Worm (Caenorhabditis elegans) whole organism, L2 larva: ENCODE measurements around the gene tbb-1.
A peak's percentile ranks its signal among the peaks of the same experiment; 100 is the strongest.

Source experiments
- C34F6.9 ChIP-seq: fragments of 150-350 bp; optimal IDR thresholded peaks from 2 replicates; lab custom pipeline; 2014; ENCODE audit warnings: missing biosample characterization, missing genetic modification characterization
- F13H6.1 ChIP-seq: sonication (generic microtip); optimal IDR thresholded peaks from 2 replicates; lab custom pipeline; 2016; ENCODE audit warnings: missing genetic modification characterization, missing compliant biosample characterization
- R02D3.7 ChIP-seq: fragments of 150-350 bp; optimal IDR thresholded peaks from 2 replicates; lab custom pipeline; 2014; ENCODE audit warnings: missing biosample characterization, missing genetic modification characterization
- Y55F3AM.14 ChIP-seq: fragments of 200-800 bp; sonication (Bioruptor generic); optimal IDR thresholded peaks from 2 replicates; lab custom pipeline; 2018; ENCODE audit warnings: mild to moderate bottlenecking, missing genetic modification characterization, missing compliant biosample characterization
- ZK546.5 ChIP-seq: sonication (generic microtip); optimal IDR thresholded peaks from 2 replicates; lab custom pipeline; 2017; ENCODE audit warnings: missing biosample characterization, missing genetic modification characterization
- alr-1 ChIP-seq: fragments of 150-350 bp; optimal IDR thresholded peaks from 2 replicates; lab custom pipeline; 2014; ENCODE audit warnings: missing biosample characterization, missing genetic modification characterization
- aly-2 ChIP-seq: fragments of 150-350 bp; optimal IDR thresholded peaks from 2 replicates; lab custom pipeline; 2014; ENCODE audit warnings: missing biosample characterization, missing genetic modification characterization
- ama-1 ChIP-seq: fragments of 150-350 bp; optimal IDR thresholded peaks from 2 replicates; lab custom pipeline; 2018; ENCODE audit warnings: inconsistent platforms
- blmp-1 ChIP-seq: sonication (generic microtip); optimal IDR thresholded peaks from 2 replicates; lab custom pipeline; 2017; ENCODE audit warnings: missing genetic modification characterization, mild to moderate bottlenecking, missing compliant biosample characterization, antibody characterized with exemption, moderate library complexity; ENCODE audit not compliant: insufficient read depth
- ceh-16 ChIP-seq: fragments of 150-350 bp; optimal IDR thresholded peaks from 2 replicates; lab custom pipeline; 2014; ENCODE audit warnings: missing biosample characterization, missing genetic modification characterization
- ceh-82 ChIP-seq: fragments of 150-350 bp; optimal IDR thresholded peaks from 2 replicates; lab custom pipeline; 2014; ENCODE audit warnings: missing biosample characterization, missing genetic modification characterization
- crh-2 ChIP-seq: sonication (generic microtip); optimal IDR thresholded peaks from 2 replicates; lab custom pipeline; 2017; ENCODE audit warnings: missing biosample characterization, missing genetic modification characterization
- dmd-4 ChIP-seq: sonication (generic microtip); optimal IDR thresholded peaks from 2 replicates; lab custom pipeline; 2017; ENCODE audit warnings: missing biosample characterization, missing genetic modification characterization
- egl-27 ChIP-seq: sonication (generic microtip); optimal IDR thresholded peaks from 3 replicates; lab custom pipeline; 2017; ENCODE audit warnings: missing biosample characterization, missing genetic modification reagents, missing genetic modification characterization
- elt-1 ChIP-seq: fragments of 150-350 bp; optimal IDR thresholded peaks from 2 replicates; lab custom pipeline; 2014; ENCODE audit warnings: missing biosample characterization, missing genetic modification characterization
- elt-3 ChIP-seq: sonication (generic microtip); optimal IDR thresholded peaks from 2 replicates; lab custom pipeline; 2017; ENCODE audit warnings: missing biosample characterization, missing genetic modification characterization
- fos-1 ChIP-seq: fragments of 150-350 bp; optimal IDR thresholded peaks from 2 replicates; lab custom pipeline; 2014; ENCODE audit warnings: missing biosample characterization, missing genetic modification characterization
- gmeb-1 ChIP-seq: fragments of 150-350 bp; optimal IDR thresholded peaks from 2 replicates; lab custom pipeline; 2014; ENCODE audit warnings: missing biosample characterization, missing genetic modification characterization
- lin-11 ChIP-seq: fragments of 150-350 bp; sonication (generic microtip); optimal IDR thresholded peaks from 2 replicates; lab custom pipeline; 2014; ENCODE audit warnings: missing biosample characterization, missing genetic modification characterization, inconsistent platforms, mixed read lengths
- lin-13 ChIP-seq: fragments of 150-350 bp; optimal IDR thresholded peaks from 2 replicates; lab custom pipeline; 2014; ENCODE audit warnings: missing biosample characterization, missing genetic modification reagents, missing genetic modification characterization
- lin-39 ChIP-seq: fragments of 150-350 bp; optimal IDR thresholded peaks from 2 replicates; lab custom pipeline; 2014; ENCODE audit warnings: missing biosample characterization, missing genetic modification reagents, missing genetic modification characterization
- lsy-2 ChIP-seq, 2 experiments: fragments of 150-350 bp in 1 of 2; sonication (generic microtip) in 1 of 2; optimal IDR thresholded peaks; 2 replicates each; lab custom pipeline; 2014 to 2017; ENCODE audit warnings: missing biosample characterization in 2 of 2, missing genetic modification characterization in 2 of 2
- mab-5 ChIP-seq: fragments of 150-350 bp; optimal IDR thresholded peaks from 2 replicates; lab custom pipeline; 2014; ENCODE audit warnings: missing biosample characterization, missing genetic modification characterization
- mbf-1 ChIP-seq: sonication (generic microtip); optimal IDR thresholded peaks from 2 replicates; lab custom pipeline; 2017; ENCODE audit warnings: missing biosample characterization, missing genetic modification characterization
- mdl-1 ChIP-seq, 2 experiments: fragments of 150-350 bp in 1 of 2; sonication (generic microtip) in 1 of 2; optimal IDR thresholded peaks; 2 replicates each; lab custom pipeline; 2017; ENCODE audit warnings: missing biosample characterization in 2 of 2, missing genetic modification characterization in 2 of 2
- nhr-10 ChIP-seq: sonication (generic microtip); optimal IDR thresholded peaks from 2 replicates; lab custom pipeline; 2017; ENCODE audit warnings: missing biosample characterization, missing genetic modification characterization
- nhr-11 ChIP-seq: fragments of 150-350 bp; optimal IDR thresholded peaks from 2 replicates; lab custom pipeline; 2014; ENCODE audit warnings: missing biosample characterization, missing genetic modification characterization
- nhr-12 ChIP-seq: fragments of 150-350 bp; optimal IDR thresholded peaks from 2 replicates; lab custom pipeline; 2014; ENCODE audit warnings: missing biosample characterization, missing genetic modification characterization
- nhr-129 ChIP-seq: fragments of 150-350 bp; optimal IDR thresholded peaks from 2 replicates; lab custom pipeline; 2014; ENCODE audit warnings: missing biosample characterization, missing genetic modification characterization
- nhr-21 ChIP-seq: fragments of 150-350 bp; optimal IDR thresholded peaks from 2 replicates; lab custom pipeline; 2014; ENCODE audit warnings: missing biosample characterization, missing genetic modification characterization
- nhr-23 ChIP-seq: fragments of 150-350 bp; optimal IDR thresholded peaks from 2 replicates; lab custom pipeline; 2014; ENCODE audit warnings: missing biosample characterization, missing genetic modification reagents, missing genetic modification characterization
- nhr-237 ChIP-seq: fragments of 150-350 bp; optimal IDR thresholded peaks from 2 replicates; lab custom pipeline; 2014; ENCODE audit warnings: missing biosample characterization, missing genetic modification characterization
- nhr-25 ChIP-seq: fragments of 150-350 bp; sonication (generic microtip); optimal IDR thresholded peaks from 3 replicates; lab custom pipeline; 2014; ENCODE audit warnings: missing biosample characterization, missing genetic modification characterization
- nhr-6 ChIP-seq: fragments of 150-350 bp; optimal IDR thresholded peaks from 2 replicates; lab custom pipeline; 2014; ENCODE audit warnings: missing biosample characterization, missing genetic modification characterization
- nhr-77 ChIP-seq: fragments of 150-350 bp; optimal IDR thresholded peaks from 2 replicates; lab custom pipeline; 2014; ENCODE audit warnings: missing biosample characterization, missing genetic modification characterization
- peb-1 ChIP-seq: fragments of 150-350 bp; optimal IDR thresholded peaks from 2 replicates; lab custom pipeline; 2014; ENCODE audit warnings: missing biosample characterization, missing genetic modification characterization
- sem-4 ChIP-seq: fragments of 150-350 bp; optimal IDR thresholded peaks from 2 replicates; lab custom pipeline; 2014; ENCODE audit warnings: missing biosample characterization, missing genetic modification reagents, missing genetic modification characterization
- skn-1 ChIP-seq: sonication (generic microtip); optimal IDR thresholded peaks from 2 replicates; lab custom pipeline; 2017; ENCODE audit warnings: missing biosample characterization, missing genetic modification characterization
- sma-3 ChIP-seq: sonication (generic microtip); optimal IDR thresholded peaks from 2 replicates; lab custom pipeline; 2016; ENCODE audit warnings: missing genetic modification reagents, missing genetic modification characterization, missing compliant biosample characterization
- sma-9 ChIP-seq, 2 experiments: fragments of 150-350 bp in 1 of 2; sonication (generic microtip) in 1 of 2; optimal IDR thresholded peaks; 2 replicates each; lab custom pipeline; 2014 to 2016; ENCODE audit warnings: missing genetic modification characterization in 2 of 2, mild to moderate bottlenecking in 1 of 2, missing biosample characterization in 1 of 2, missing compliant biosample characterization in 1 of 2, missing genetic modification reagents in 1 of 2, moderate library complexity in 1 of 2
- snpc-4 ChIP-seq: fragments of 150-350 bp; optimal IDR thresholded peaks from 2 replicates; lab custom pipeline; 2014; ENCODE audit warnings: missing biosample characterization, missing genetic modification characterization
- unc-39 ChIP-seq: fragments of 150-350 bp; optimal IDR thresholded peaks from 2 replicates; lab custom pipeline; 2014; ENCODE audit warnings: missing biosample characterization, missing genetic modification characterization
- unc-55 ChIP-seq: fragments of 150-350 bp; sonication (generic microtip); optimal IDR thresholded peaks from 3 replicates; lab custom pipeline; 2014; ENCODE audit warnings: missing biosample characterization, missing genetic modification reagents, missing genetic modification characterization
- unc-62 ChIP-seq: fragments of 150-350 bp; optimal IDR thresholded peaks from 2 replicates; lab custom pipeline; 2014; ENCODE audit warnings: missing biosample characterization, missing genetic modification reagents, missing genetic modification characterization
- zag-1 ChIP-seq: fragments of 150-350 bp; optimal IDR thresholded peaks from 2 replicates; lab custom pipeline; 2014; ENCODE audit warnings: missing biosample characterization, missing genetic modification characterization
- ztf-1 ChIP-seq: fragments of 200-800 bp; sonication (Bioruptor generic); conservative IDR thresholded peaks from 2 replicates; pipeline ENCODE4 v1.3.6; 2022; ENCODE audit warnings: missing genetic modification characterization, missing compliant biosample characterization
- ztf-11 ChIP-seq: sonication (generic microtip); optimal IDR thresholded peaks from 2 replicates; lab custom pipeline; 2017; ENCODE audit warnings: missing biosample characterization, missing genetic modification characterization
- ztf-4 ChIP-seq: fragments of 150-350 bp; optimal IDR thresholded peaks from 2 replicates; lab custom pipeline; 2014; ENCODE audit warnings: missing biosample characterization, missing genetic modification characterization

tbb-1 gene

DNA sequence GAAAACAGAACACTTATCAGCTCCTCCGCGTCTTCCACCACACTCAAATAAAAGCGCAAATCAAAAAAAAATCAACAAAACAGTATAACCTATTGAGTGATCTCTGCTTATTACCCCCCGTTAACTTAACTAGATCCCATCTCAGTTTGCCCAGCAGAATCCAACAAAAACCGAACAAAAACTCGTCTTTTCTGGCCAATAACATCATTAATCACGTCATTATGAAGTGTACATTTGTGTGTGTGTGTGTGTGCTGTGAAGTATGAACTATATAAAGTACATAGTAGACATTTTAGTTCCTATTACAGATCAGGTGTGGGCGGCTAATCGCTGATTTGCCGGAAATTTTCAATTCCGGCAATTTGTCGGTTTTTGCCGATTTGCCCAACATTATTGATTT, 24.2 kb downstream of the tbb-1 start:
- TF ChIP-seq peb-1 (tag; lab: Kevin White, UChicago) (no peak), dmd-4 (tag; lab: Kevin White, UChicago) (no peak), elt-3 (tag; lab: Kevin White, UChicago) (no peak), nhr-237 (tag; lab: Kevin White, UChicago) (no peak), fos-1 (tag; lab: Kevin White, UChicago) (no peak), gmeb-1 (no peak), nhr-23 (tag; lab: Kevin White, UChicago) (no peak), nhr-25 (tag; lab: Kevin White, UChicago) (peak; percentile 6), crh-2 (tag; lab: Kevin White, UChicago) (peak; percentile 11), ama-1 (lab: Kevin White, UChicago) (no peak), nhr-21 (tag; lab: Kevin White, UChicago) (no peak), Y55F3AM.14 (GFP tag; lab: Kevin White, UChicago) (peak; percentile 3), nhr-6 (tag; lab: Kevin White, UChicago) (no peak), sma-9 (GFP tag; optimal IDR thresholded peaks at IDR 0.05; lab: Kevin White, UChicago) (peak; percentile 30), sma-9 (tag; optimal IDR thresholded peaks at IDR 0.05; lab: Kevin White, UChicago) (no peak)

DNA sequence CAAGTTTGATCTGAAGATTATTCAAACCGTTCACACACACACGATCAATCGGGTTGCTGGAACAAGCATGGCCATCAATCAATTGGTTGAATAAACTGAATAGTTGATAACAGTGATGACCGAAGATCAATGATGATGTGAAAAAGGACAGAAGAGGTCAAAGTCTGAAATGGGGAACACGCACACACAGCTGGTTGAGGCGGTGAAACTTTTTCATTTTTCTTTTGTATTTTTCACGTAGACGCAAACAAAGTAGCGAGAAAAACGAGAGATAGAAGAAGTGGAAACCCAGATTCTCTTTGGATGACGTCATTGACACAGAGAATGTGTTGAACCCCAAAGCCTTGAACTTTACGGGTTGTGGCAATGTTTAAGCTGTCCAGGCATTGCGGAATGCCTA, 24.8 kb downstream of the tbb-1 start:
- TF ChIP-seq lin-11 (no peak), nhr-23 (tag; lab: Kevin White, UChicago) (no peak), F13H6.1 (tag; lab: Kevin White, UChicago) (peak; percentile 80), C34F6.9 (tag; lab: Kevin White, UChicago) (peak; percentile 46), aly-2 (tag; lab: Kevin White, UChicago) (no peak), alr-1 (tag; lab: Kevin White, UChicago) (no peak), lin-39 (tag; lab: Kevin White, UChicago) (no peak), ztf-11 (tag; lab: Kevin White, UChicago) (no peak), mbf-1 (tag; lab: Kevin White, UChicago) (no peak), nhr-11 (tag; lab: Kevin White, UChicago) (no peak), skn-1 (tag; lab: Kevin White, UChicago) (no peak), nhr-12 (tag; lab: Kevin White, UChicago) (no peak), Y55F3AM.14 (GFP tag; lab: Kevin White, UChicago) (no peak), nhr-21 (tag; lab: Kevin White, UChicago) (peak; percentile 96), ceh-16 (no peak), R02D3.7 (tag; lab: Kevin White, UChicago) (no peak), ZK546.5 (no peak), unc-55 (no peak), zag-1 (tag; lab: Kevin White, UChicago) (peak; percentile 11), gmeb-1 (peak; percentile 4), lsy-2 (tag; optimal IDR thresholded peaks at IDR 0.05; lab: Kevin White, UChicago) (peak in 1 of 2 experiments; percentile 62), lin-13 (no peak), peb-1 (tag; lab: Kevin White, UChicago) (no peak), ceh-82 (tag; lab: Kevin White, UChicago) (no peak), unc-39 (tag; lab: Kevin White, UChicago) (no peak), elt-3 (tag; lab: Kevin White, UChicago) (no peak), ztf-1 (GFP tag; lab: Robert Waterston, UW) (no peak), mab-5 (tag; lab: Kevin White, UChicago) (peak; percentile 12), sem-4 (tag; lab: Kevin White, UChicago) (peak; percentile 43), egl-27 (tag; lab: Kevin White, UChicago) (peak; percentile 62), nhr-129 (tag; lab: Kevin White, UChicago) (peak; percentile 88), nhr-237 (tag; lab: Kevin White, UChicago) (no peak), nhr-25 (tag; lab: Kevin White, UChicago) (peak; percentile 94), nhr-77 (tag; lab: Kevin White, UChicago) (no peak), sma-3 (GFP tag; lab: Kevin White, UChicago) (peak; percentile 86), crh-2 (tag; lab: Kevin White, UChicago) (peak; percentile 81), fos-1 (tag; lab: Kevin White, UChicago) (peak; percentile 62), sma-9 (GFP tag; optimal IDR thresholded peaks at IDR 0.05; lab: Kevin White, UChicago) (peak; percentile 91), sma-9 (tag; optimal IDR thresholded peaks at IDR 0.05; lab: Kevin White, UChicago) (no peak), dmd-4 (tag; lab: Kevin White, UChicago) (no peak), unc-62 (GFP tag; lab: Kevin White, UChicago) (no peak), nhr-6 (tag; lab: Kevin White, UChicago) (peak; percentile 20), ztf-4 (tag; lab: Kevin White, UChicago) (peak; percentile 76), nhr-10 (tag; lab: Kevin White, UChicago) (no peak), elt-1 (no peak), mdl-1 (tag; optimal IDR thresholded peaks at IDR 0.05; lab: Kevin White, UChicago) (no peak), ama-1 (lab: Kevin White, UChicago) (no peak), snpc-4 (no peak), blmp-1 (tag; lab: Kevin White, UChicago) (peak; percentile 89)
